Fruit fly (Drosophila melanogaster) whole organism, prepupa: ENCODE measurements around the gene CG33262.

Experiments
- Blimp-1 ChIP-seq: fragments of 200-800 bp; sonication (Bioruptor generic); optimal IDR thresholded peaks from 3 replicates; lab custom pipeline; 2017; ENCODE audit warnings: missing biosample characterization, missing genetic modification characterization, mild to moderate bottlenecking, moderate library complexity, missing genetic modification reagents
- CG10669 ChIP-seq: fragments of 200-800 bp; sonication (Bioruptor generic); optimal IDR thresholded peaks from 3 replicates; lab custom pipeline; 2018; ENCODE audit warnings: missing biosample characterization, mild to moderate bottlenecking, missing genetic modification characterization, moderate library complexity
- CG11294 ChIP-seq: fragments of 200-800 bp; sonication (Bioruptor generic); IDR thresholded peaks from 2 replicates; pipeline ENCODE4 v1.3.6; 2022; ENCODE audit warnings: missing biosample characterization, missing genetic modification characterization
- CG11762 ChIP-seq: fragments of 200-800 bp; sonication (Bioruptor generic); optimal IDR thresholded peaks from 3 replicates; lab custom pipeline; 2016; ENCODE audit warnings: missing biosample characterization, missing genetic modification characterization; ENCODE audit not compliant: insufficient read depth
- CG11902 ChIP-seq: fragments of 200-800 bp; sonication (Bioruptor generic); optimal IDR thresholded peaks from 3 replicates; lab custom pipeline; 2016; ENCODE audit warnings: missing biosample characterization, missing genetic modification characterization
- CG15336 ChIP-seq: fragments of 200-800 bp; sonication (Bioruptor generic); IDR thresholded peaks from 2 replicates; pipeline ENCODE4 v1.3.6; 2022; ENCODE audit warnings: missing biosample characterization, missing genetic modification characterization
- CG1621 ChIP-seq: fragments of 200-800 bp; sonication (Bioruptor generic); optimal IDR thresholded peaks from 3 replicates; lab custom pipeline; 2018; ENCODE audit warnings: missing biosample characterization, mild to moderate bottlenecking, missing genetic modification characterization
- CG16779 ChIP-seq: fragments of 200-800 bp; sonication (Bioruptor generic); optimal IDR thresholded peaks from 3 replicates; lab custom pipeline; 2017; ENCODE audit warnings: missing biosample characterization, mild to moderate bottlenecking, missing genetic modification characterization
- CG3032 ChIP-seq: fragments of 200-800 bp; optimal IDR thresholded peaks from 2 replicates; lab custom pipeline; 2019; ENCODE audit warnings: missing biosample characterization, mild to moderate bottlenecking, missing genetic modification characterization, moderate library complexity
- CG31627 ChIP-seq: fragments of 200-800 bp; sonication (Bioruptor generic); optimal IDR thresholded peaks from 3 replicates; lab custom pipeline; 2016; ENCODE audit warnings: missing biosample characterization, missing genetic modification characterization
- CG34406 ChIP-seq: fragments of 200-800 bp; sonication (Bioruptor generic); optimal IDR thresholded peaks from 3 replicates; lab custom pipeline; 2016; ENCODE audit warnings: missing biosample characterization, missing genetic modification characterization
- CG3919 ChIP-seq: fragments of 200-800 bp; sonication (Bioruptor generic); optimal IDR thresholded peaks from 3 replicates; lab custom pipeline; 2016; ENCODE audit warnings: missing biosample characterization, missing genetic modification characterization
- CG4318 ChIP-seq: fragments of 200-800 bp; sonication (Bioruptor generic); optimal IDR thresholded peaks from 3 replicates; lab custom pipeline; 2017; ENCODE audit warnings: missing biosample characterization, mild to moderate bottlenecking, missing genetic modification characterization
- CG6163 ChIP-seq: fragments of 200-800 bp; sonication (Bioruptor generic); IDR thresholded peaks from 3 replicates; pipeline ENCODE4 v1.3.6; 2022; ENCODE audit warnings: missing biosample characterization, missing genetic modification characterization
- CG6276 ChIP-seq: fragments of 200-800 bp; sonication (Bioruptor generic); optimal IDR thresholded peaks from 2 replicates; lab custom pipeline; 2017; ENCODE audit warnings: missing biosample characterization, mild to moderate bottlenecking, missing genetic modification characterization
- CG6792 ChIP-seq: fragments of 200-800 bp; sonication (Bioruptor generic); optimal IDR thresholded peaks from 3 replicates; lab custom pipeline; 2016; ENCODE audit warnings: missing biosample characterization, missing genetic modification characterization
- CG6808 ChIP-seq: fragments of 200-800 bp; sonication (Bioruptor generic); optimal IDR thresholded peaks from 3 replicates; lab custom pipeline; 2017; ENCODE audit warnings: missing biosample characterization, missing genetic modification characterization, mild to moderate bottlenecking, moderate library complexity, missing genetic modification reagents
- CG7368 ChIP-seq: fragments of 200-800 bp; sonication (Bioruptor generic); optimal IDR thresholded peaks from 3 replicates; lab custom pipeline; 2016; ENCODE audit warnings: missing biosample characterization, missing genetic modification characterization
- CG8119 ChIP-seq: fragments of 200-800 bp; sonication (Bioruptor generic); IDR thresholded peaks from 3 replicates; pipeline ENCODE4 v1.3.6; 2022; ENCODE audit warnings: missing biosample characterization, missing genetic modification characterization
- CG8632 ChIP-seq: fragments of 200-800 bp; sonication (Bioruptor generic); optimal IDR thresholded peaks from 3 replicates; lab custom pipeline; 2016; ENCODE audit warnings: missing biosample characterization, missing genetic modification characterization
- CG9139 ChIP-seq: fragments of 200-800 bp; sonication (Bioruptor generic); optimal IDR thresholded peaks from 3 replicates; lab custom pipeline; 2017; ENCODE audit warnings: missing biosample characterization, mild to moderate bottlenecking, missing genetic modification characterization
- Eip75B ChIP-seq: fragments of 200-800 bp; sonication (Bioruptor generic); optimal IDR thresholded peaks from 3 replicates; lab custom pipeline; 2016; ENCODE audit warnings: missing biosample characterization, missing genetic modification characterization
- Eip78C ChIP-seq: fragments of 200-800 bp; sonication (Bioruptor generic); peaks from one replicate; lab custom pipeline; 2016; ENCODE audit warnings: missing biosample characterization, missing genetic modification characterization
- Eip93F ChIP-seq: fragments of 200-800 bp; sonication (Bioruptor generic); optimal IDR thresholded peaks from 2 replicates; lab custom pipeline; 2016; ENCODE audit warnings: missing biosample characterization, mild to moderate bottlenecking, missing genetic modification characterization
- Ets96B ChIP-seq: fragments of 200-800 bp; optimal IDR thresholded peaks from 2 replicates; lab custom pipeline; 2019; ENCODE audit warnings: missing biosample characterization, mild to moderate bottlenecking, missing genetic modification characterization, moderate library complexity
- Gug ChIP-seq: fragments of 200-800 bp; sonication (Bioruptor generic); IDR thresholded peaks from 2 replicates; pipeline ENCODE4 v1.3.6; 2022; ENCODE audit warnings: missing biosample characterization, missing genetic modification characterization
- Hr39 ChIP-seq: fragments of 200-800 bp; sonication (Bioruptor generic); optimal IDR thresholded peaks from 2 replicates; lab custom pipeline; 2016; ENCODE audit warnings: missing biosample characterization, missing genetic modification characterization
- Hr4 ChIP-seq: fragments of 200-800 bp; sonication (Bioruptor generic); optimal IDR thresholded peaks from 3 replicates; lab custom pipeline; 2016; ENCODE audit warnings: missing biosample characterization, missing genetic modification characterization
- Met ChIP-seq: fragments of 200-800 bp; sonication (Bioruptor generic); optimal IDR thresholded peaks from 3 replicates; lab custom pipeline; 2016; ENCODE audit warnings: missing biosample characterization, missing genetic modification characterization
- OdsH ChIP-seq: fragments of 200-800 bp; sonication (Bioruptor generic); optimal IDR thresholded peaks from 3 replicates; lab custom pipeline; 2016; ENCODE audit warnings: missing biosample characterization, missing genetic modification characterization
- Sox102F ChIP-seq: fragments of 200-800 bp; sonication (Bioruptor generic); optimal IDR thresholded peaks from 2 replicates; lab custom pipeline; 2016; ENCODE audit warnings: missing biosample characterization, mild to moderate bottlenecking, missing genetic modification characterization
- Sox14 ChIP-seq: fragments of 200-800 bp; sonication (Bioruptor generic); optimal IDR thresholded peaks from 3 replicates; lab custom pipeline; 2016; ENCODE audit warnings: missing biosample characterization, missing genetic modification characterization
- Sox15 ChIP-seq: fragments of 200-800 bp; sonication (Bioruptor generic); optimal IDR thresholded peaks from 3 replicates; lab custom pipeline; 2016; ENCODE audit warnings: missing biosample characterization, missing genetic modification characterization
- acj6 ChIP-seq: fragments of 200-800 bp; sonication (Bioruptor generic); optimal IDR thresholded peaks from 3 replicates; lab custom pipeline; 2016; ENCODE audit warnings: missing biosample characterization, missing genetic modification characterization
- cyc ChIP-seq: fragments of 200-800 bp; sonication (Bioruptor generic); optimal IDR thresholded peaks from 3 replicates; lab custom pipeline; 2016; ENCODE audit warnings: missing biosample characterization, missing genetic modification characterization
- dac ChIP-seq: fragments of 200-800 bp; sonication (Bioruptor generic); optimal IDR thresholded peaks from 2 replicates; lab custom pipeline; 2017; ENCODE audit warnings: missing biosample characterization, mild to moderate bottlenecking, missing genetic modification characterization
- dsx ChIP-seq: fragments of 200-800 bp; optimal IDR thresholded peaks from 3 replicates; lab custom pipeline; 2019; ENCODE audit warnings: missing biosample characterization, mild to moderate bottlenecking, missing genetic modification characterization, moderate library complexity; ENCODE audit not compliant: poor library complexity, severe bottlenecking
- eg ChIP-seq: fragments of 200-800 bp; sonication (Bioruptor generic); IDR thresholded peaks from 3 replicates; pipeline ENCODE4 v1.3.6; 2022; ENCODE audit warnings: missing biosample characterization, missing genetic modification characterization
- fd59A ChIP-seq: fragments of 200-800 bp; sonication (Bioruptor generic); optimal IDR thresholded peaks from 2 replicates; lab custom pipeline; 2017; ENCODE audit warnings: missing biosample characterization, mild to moderate bottlenecking, missing genetic modification characterization, missing genetic modification reagents
- fkh ChIP-seq: fragments of 200-800 bp; sonication (Bioruptor generic); optimal IDR thresholded peaks from 3 replicates; lab custom pipeline; 2017; ENCODE audit warnings: missing biosample characterization, mild to moderate bottlenecking, missing genetic modification characterization, moderate library complexity
- lz ChIP-seq: fragments of 200-800 bp; sonication (Bioruptor generic); optimal IDR thresholded peaks from 3 replicates; lab custom pipeline; 2016; ENCODE audit warnings: missing biosample characterization, missing genetic modification characterization
- net ChIP-seq: fragments of 200-800 bp; sonication (Bioruptor generic); optimal IDR thresholded peaks from 3 replicates; lab custom pipeline; 2016; ENCODE audit warnings: missing biosample characterization, missing genetic modification characterization
- pdm3 ChIP-seq: fragments of 200-800 bp; sonication (Bioruptor generic); optimal IDR thresholded peaks from 3 replicates; lab custom pipeline; 2016; ENCODE audit warnings: missing biosample characterization, missing genetic modification characterization
- salr ChIP-seq, 2 experiments: fragments of 200-800 bp; sonication (Bioruptor generic); optimal IDR thresholded peaks; 3 replicates each; lab custom pipeline; 2016 to 2018; ENCODE audit warnings: missing biosample characterization in 2 of 2, missing genetic modification characterization in 2 of 2, mild to moderate bottlenecking in 1 of 2
- spab ChIP-seq: fragments of 200-800 bp; sonication (Bioruptor generic); optimal IDR thresholded peaks from 2 replicates; lab custom pipeline; 2017; ENCODE audit warnings: missing biosample characterization, mild to moderate bottlenecking, missing genetic modification characterization, missing genetic modification reagents
- ss ChIP-seq, 2 experiments: fragments of 200-800 bp; sonication (Bioruptor generic); optimal IDR thresholded peaks; 2 replicates in 1 of 2; 3 replicates in 1 of 2; lab custom pipeline; 2017 to 2018; ENCODE audit warnings: mild to moderate bottlenecking in 2 of 2, missing biosample characterization in 2 of 2, missing genetic modification characterization in 2 of 2, moderate library complexity in 1 of 2
- svp ChIP-seq: fragments of 200-800 bp; sonication (Bioruptor generic); peaks from one replicate; lab custom pipeline; 2016; ENCODE audit warnings: missing biosample characterization, missing genetic modification characterization
- topi ChIP-seq: fragments of 200-800 bp; sonication (Bioruptor generic); optimal IDR thresholded peaks from 3 replicates; lab custom pipeline; 2016; ENCODE audit warnings: missing biosample characterization, missing genetic modification characterization
- vri ChIP-seq: fragments of 200-800 bp; sonication (Bioruptor generic); optimal IDR thresholded peaks from 3 replicates; lab custom pipeline; 2016; ENCODE audit warnings: missing biosample characterization, mild to moderate bottlenecking, missing genetic modification characterization

The CG33262 gene

dm6 chr3L:13170251-13170761 is 34.2 kb downstream of the CG33262 start:
- TF ChIP-seq topi (GFP tag; lab: Kevin White, UChicago) (no peak), CG6808 (GFP tag; lab: Kevin White, UChicago) (no peak), fd59A (GFP tag; lab: Kevin White, UChicago) (no peak), Gug (no peak), svp (GFP tag; lab: Kevin White, UChicago) (no peak), OdsH (GFP tag; lab: Kevin White, UChicago) (no peak), CG3919 (no peak), Eip78C (GFP tag; lab: Kevin White, UChicago) (no peak), CG15336 (GFP tag; lab: Robert Waterston, UW) (no peak), CG1621 (tag; lab: Kevin White, UChicago) (no peak), dac (no peak), CG3032 (tag; lab: Kevin White, UChicago) (no peak)

DNA sequence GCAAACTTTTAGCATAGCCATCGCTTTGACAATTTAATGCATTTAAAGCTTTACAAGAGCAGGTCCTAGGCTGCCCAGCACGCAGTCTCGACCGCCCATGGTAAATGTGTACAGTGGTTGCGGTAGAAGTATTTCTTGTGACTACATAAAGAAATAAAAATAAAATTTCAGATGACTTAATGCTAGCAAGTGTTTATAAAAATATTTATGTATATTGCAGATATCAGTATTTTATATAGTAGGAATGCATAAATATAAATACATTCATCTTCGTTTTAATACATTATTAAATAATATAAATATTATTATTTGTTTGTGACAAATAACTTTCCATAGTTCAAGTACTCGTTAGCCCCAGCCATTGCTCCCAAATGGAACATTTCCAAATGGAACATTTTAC is 36.9 kb downstream of the CG33262 start:
- TF ChIP-seq CG9139 (GFP tag; lab: Kevin White, UChicago) = no peak
- no peak for TF ChIP-seq CG3919
- no peak for TF ChIP-seq fd59A (GFP tag; lab: Kevin White, UChicago)
- TF ChIP-seq eg (GFP tag; lab: Robert Waterston, UW) = no peak
- no peak for TF ChIP-seq Eip75B (GFP tag; lab: Kevin White, UChicago)
- TF ChIP-seq fkh (GFP tag; lab: Kevin White, UChicago) = no peak
- TF ChIP-seq net = no peak
- TF ChIP-seq Sox15 (GFP tag; lab: Kevin White, UChicago) = no peak
- TF ChIP-seq CG11902 = no peak
- no peak for TF ChIP-seq CG8119 (GFP tag; lab: Robert Waterston, UW)
- TF ChIP-seq CG1621 (tag; lab: Kevin White, UChicago) = no peak
- no peak for TF ChIP-seq Gug
- TF ChIP-seq CG6163 (GFP tag; lab: Robert Waterston, UW) = no peak
- peak; percentile 37 for TF ChIP-seq Ets96B (tag; lab: Kevin White, UChicago)
- TF ChIP-seq CG3032 (tag; lab: Kevin White, UChicago) = peak; percentile 67
- TF ChIP-seq Eip93F = no peak
- peak; percentile 15 for TF ChIP-seq CG10669 (GFP tag; lab: Kevin White, UChicago)
- no peak for TF ChIP-seq cyc (GFP tag; lab: Kevin White, UChicago)
- no peak for TF ChIP-seq Met (GFP tag; lab: Kevin White, UChicago)
- TF ChIP-seq CG31627 (GFP tag; lab: Kevin White, UChicago) = no peak
- TF ChIP-seq CG6276 (GFP tag; lab: Kevin White, UChicago) = no peak
- no peak for TF ChIP-seq Blimp-1 (GFP tag; lab: Kevin White, UChicago)
- no peak for TF ChIP-seq Hr39
- no peak for TF ChIP-seq Sox14 (GFP tag; lab: Kevin White, UChicago)
- TF ChIP-seq CG11294 (GFP tag; lab: Robert Waterston, UW) = no peak
- no peak for TF ChIP-seq vri (GFP tag; lab: Kevin White, UChicago)
- TF ChIP-seq CG16779 (tag; lab: Kevin White, UChicago) = no peak
- peak; percentile 28 for TF ChIP-seq spab (GFP tag; lab: Kevin White, UChicago)
- no peak for TF ChIP-seq CG34406 (GFP tag; lab: Kevin White, UChicago)
- no peak for TF ChIP-seq acj6
- TF ChIP-seq CG7368 = no peak
- TF ChIP-seq CG4318 (GFP tag; lab: Kevin White, UChicago) = no peak
- no peak for TF ChIP-seq dac
- no peak for TF ChIP-seq CG8632 (GFP tag; lab: Kevin White, UChicago)
- TF ChIP-seq pdm3 (GFP tag; lab: Kevin White, UChicago) = no peak
- TF ChIP-seq Hr4 (GFP tag; lab: Kevin White, UChicago) = no peak
- TF ChIP-seq topi (GFP tag; lab: Kevin White, UChicago) = no peak
- no peak for TF ChIP-seq dsx (GFP tag; lab: Kevin White, UChicago)
- TF ChIP-seq ss (GFP tag; optimal IDR thresholded peaks at IDR 0.05; lab: Kevin White, UChicago) = no peak
- no peak for TF ChIP-seq lz (GFP tag; lab: Kevin White, UChicago)
- no peak for TF ChIP-seq CG11762 (GFP tag; lab: Kevin White, UChicago)
- no peak for TF ChIP-seq CG15336 (GFP tag; lab: Robert Waterston, UW)
- no peak for TF ChIP-seq CG6792 (GFP tag; lab: Kevin White, UChicago)
- TF ChIP-seq Sox102F (GFP tag; lab: Kevin White, UChicago) = no peak
- TF ChIP-seq salr (GFP tag; optimal IDR thresholded peaks at IDR 0.05; lab: Kevin White, UChicago) = no peak
